Worm (Caenorhabditis elegans): ENCODE results near the gene clec-10.
"Not testable (repeated sequence)": the region's sequence is repeated elsewhere in the genome, so short reads cannot be mapped to it uniquely, and the experiment has no call there.

clec-10 gene

DNA sequence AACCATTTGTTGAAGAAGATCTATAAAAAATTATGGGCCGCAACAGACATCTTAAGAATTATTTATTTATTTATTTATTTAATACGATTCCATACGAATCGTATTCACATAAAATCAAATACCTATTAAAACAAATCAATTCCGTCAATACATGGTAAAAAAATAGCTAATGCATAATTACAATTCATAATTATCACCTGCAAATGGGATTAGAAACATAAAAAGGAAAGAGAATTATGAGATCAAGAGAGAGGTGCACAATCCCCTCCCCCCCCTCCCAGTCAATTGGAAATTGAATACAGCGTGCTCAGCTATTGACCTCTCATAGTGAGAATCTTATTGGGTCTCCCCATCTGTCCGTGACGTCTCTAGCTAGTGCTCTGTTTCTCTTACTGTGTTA, 38.6 kb downstream of the clec-10 start, which contains the start of gene C24H12.1:
C24H12.1 (plus strand) TSS at position 301 of the 400 bp plus-strand sequence.
- not testable (repeated sequence) for TF ChIP-seq unc-39, peb-1, nhr-6 (tag; optimal IDR thresholded peaks at IDR 0.05)

All from whole organism, L2 larva.